Fruit fly (Drosophila melanogaster) whole organism, embryonic: Measurements from ENCODE around the gene witty.
A peak's percentile ranks its signal among the peaks of the same experiment; 100 is the strongest.

Source experiments
- ATbp ChIP-seq: fragments of 200-800 bp; sonication (Bioruptor generic); optimal IDR thresholded peaks from 2 replicates; lab custom pipeline; 2017; ENCODE audit warnings: missing biosample characterization, mild to moderate bottlenecking, missing genetic modification characterization, missing genetic modification reagents
- BEAF-32 ChIP-seq: fragments of 200-800 bp; sonication (Bioruptor generic); optimal IDR thresholded peaks from 3 replicates; lab custom pipeline; 2017; ENCODE audit warnings: missing biosample characterization, missing genetic modification characterization, mild to moderate bottlenecking, moderate library complexity, missing genetic modification reagents
- CG11093 ChIP-seq: fragments of 200-800 bp; sonication (Bioruptor generic); IDR thresholded peaks from 3 replicates; pipeline ENCODE4 v1.3.6; 2022; ENCODE audit warnings: missing biosample characterization, missing genetic modification characterization
- CG11398 ChIP-seq: fragments of 200-800 bp; sonication (Bioruptor generic); optimal IDR thresholded peaks from 2 replicates; lab custom pipeline; 2016; ENCODE audit warnings: missing biosample characterization, missing genetic modification characterization
- CG11723 ChIP-seq: fragments of 200-800 bp; sonication (Bioruptor generic); optimal IDR thresholded peaks from 2 replicates; lab custom pipeline; 2017; ENCODE audit warnings: missing biosample characterization, mild to moderate bottlenecking, missing genetic modification characterization
- CG12769 ChIP-seq: fragments of 200-800 bp; sonication (Bioruptor generic); optimal IDR thresholded peaks from 2 replicates; lab custom pipeline; 2019; ENCODE audit warnings: missing biosample characterization, mild to moderate bottlenecking, missing genetic modification characterization, moderate library complexity
- CG13775 ChIP-seq: fragments of 200-800 bp; sonication (Bioruptor generic); optimal IDR thresholded peaks from 3 replicates; lab custom pipeline; 2017; ENCODE audit warnings: missing biosample characterization, mild to moderate bottlenecking, missing genetic modification characterization
- CG15269 ChIP-seq: fragments of 200-800 bp; sonication (Bioruptor generic); optimal IDR thresholded peaks from 2 replicates; lab custom pipeline; 2018; ENCODE audit warnings: missing biosample characterization, mild to moderate bottlenecking, missing genetic modification characterization, moderate library complexity
- CG15601 ChIP-seq: fragments of 200-800 bp; sonication (Bioruptor generic); optimal IDR thresholded peaks from 3 replicates; lab custom pipeline; 2019; ENCODE audit warnings: missing biosample characterization, mild to moderate bottlenecking, missing genetic modification characterization, moderate library complexity
- CG17328 ChIP-seq: fragments of 200-800 bp; sonication (Bioruptor generic); IDR thresholded peaks from 2 replicates; pipeline ENCODE4 v1.3.6; 2022; ENCODE audit warnings: missing biosample characterization, missing genetic modification characterization
- CG17385 ChIP-seq: fragments of 200-800 bp; sonication (Bioruptor generic); optimal IDR thresholded peaks from 3 replicates; lab custom pipeline; 2018; ENCODE audit warnings: missing biosample characterization, mild to moderate bottlenecking, missing genetic modification characterization
- CG17568 ChIP-seq: fragments of 200-800 bp; sonication (Bioruptor generic); optimal IDR thresholded peaks from 2 replicates; lab custom pipeline; 2018; ENCODE audit warnings: missing biosample characterization, mild to moderate bottlenecking, missing genetic modification characterization, moderate library complexity
- CG30403 ChIP-seq: fragments of 200-800 bp; sonication (Bioruptor generic); optimal IDR thresholded peaks from 3 replicates; lab custom pipeline; 2016; ENCODE audit warnings: missing biosample characterization, missing genetic modification characterization
- CG31441 ChIP-seq: fragments of 200-800 bp; sonication (Bioruptor generic); IDR thresholded peaks from 2 replicates; pipeline ENCODE4 v1.3.6; 2022; ENCODE audit warnings: missing biosample characterization, missing genetic modification characterization
- CG3847 ChIP-seq: fragments of 200-800 bp; sonication (Bioruptor generic); IDR thresholded peaks from 2 replicates; pipeline ENCODE4 v1.3.6; 2022; ENCODE audit warnings: missing biosample characterization, missing genetic modification characterization
- CG3995 ChIP-seq: fragments of 200-800 bp; sonication (Bioruptor generic); optimal IDR thresholded peaks from 3 replicates; lab custom pipeline; 2016; ENCODE audit warnings: missing biosample characterization, missing genetic modification characterization
- CG4617 ChIP-seq: fragments of 200-800 bp; sonication (Bioruptor generic); optimal IDR thresholded peaks from 3 replicates; lab custom pipeline; 2016; ENCODE audit warnings: missing biosample characterization, missing genetic modification characterization, borderline replicate concordance
- CG6854 ChIP-seq: fragments of 200-800 bp; sonication (Bioruptor generic); optimal IDR thresholded peaks from 3 replicates; lab custom pipeline; 2017; ENCODE audit warnings: missing biosample characterization, mild to moderate bottlenecking, missing genetic modification characterization
- CG7556 ChIP-seq: fragments of 200-800 bp; sonication (Bioruptor generic); optimal IDR thresholded peaks from 2 replicates; lab custom pipeline; 2017; ENCODE audit warnings: missing biosample characterization, mild to moderate bottlenecking, missing genetic modification characterization
- CG7839 ChIP-seq: fragments of 200-800 bp; sonication (Bioruptor generic); optimal IDR thresholded peaks from 3 replicates; lab custom pipeline; 2018; ENCODE audit warnings: missing biosample characterization, mild to moderate bottlenecking, missing genetic modification characterization, moderate library complexity
- CG9932 ChIP-seq: fragments of 200-800 bp; sonication (Bioruptor generic); IDR thresholded peaks from 2 replicates; pipeline ENCODE4 v1.3.6; 2022; ENCODE audit warnings: missing biosample characterization, missing genetic modification characterization
- Chrac-16 ChIP-seq: fragments of 200-800 bp; sonication (Bioruptor generic); optimal IDR thresholded peaks from 3 replicates; lab custom pipeline; 2016; ENCODE audit warnings: missing biosample characterization, missing genetic modification characterization
- Dll ChIP-seq: fragments of 200-800 bp; sonication (Bioruptor generic); IDR thresholded peaks from 4 replicates; pipeline ENCODE4 v1.3.6; 2022; ENCODE audit warnings: missing biosample characterization, missing genetic modification characterization; ENCODE audit not compliant: partially characterized antibody
- Ets97D ChIP-seq: fragments of 200-800 bp; sonication (Bioruptor generic); optimal IDR thresholded peaks from 3 replicates; lab custom pipeline; 2016; ENCODE audit warnings: missing biosample characterization, missing genetic modification characterization
- HLH4C ChIP-seq: fragments of 200-800 bp; sonication (Bioruptor generic); IDR thresholded peaks from 3 replicates; pipeline ENCODE4 v1.3.6; 2022; ENCODE audit warnings: missing biosample characterization, missing genetic modification characterization; ENCODE audit not compliant: partially characterized antibody
- Hr51 ChIP-seq, 2 experiments: fragments of 200-800 bp; sonication (Bioruptor generic); optimal IDR thresholded peaks; 2 replicates in 1 of 2; 3 replicates in 1 of 2; lab custom pipeline; 2016 to 2018; ENCODE audit warnings: missing biosample characterization in 2 of 2, missing genetic modification characterization in 2 of 2, mild to moderate bottlenecking in 1 of 2, moderate library complexity in 1 of 2
- MESR4 ChIP-seq: fragments of 200-800 bp; sonication (Bioruptor generic); optimal IDR thresholded peaks from 2 replicates; lab custom pipeline; 2018; ENCODE audit warnings: missing biosample characterization, mild to moderate bottlenecking, missing genetic modification characterization, moderate library complexity
- Med ChIP-seq: fragments of 200-800 bp; sonication (Bioruptor generic); peaks from one replicate; lab custom pipeline; 2016; ENCODE audit warnings: missing biosample characterization, missing genetic modification characterization, mild to moderate bottlenecking, inconsistent platforms, moderate library complexity
- Opbp ChIP-seq: fragments of 200-800 bp; sonication (Bioruptor generic); IDR thresholded peaks from 3 replicates; pipeline ENCODE4 v1.3.6; 2022; ENCODE audit warnings: missing biosample characterization, missing genetic modification characterization; ENCODE audit not compliant: partially characterized antibody
- Sin3A ChIP-seq: fragments of >200 bp; optimal IDR thresholded peaks from 2 replicates; lab custom pipeline; 2018
- Six4 ChIP-seq: fragments of 200-800 bp; sonication (Bioruptor generic); optimal IDR thresholded peaks from 2 replicates; lab custom pipeline; 2016; ENCODE audit warnings: missing biosample characterization, missing genetic modification characterization
- Sox100B ChIP-seq: fragments of 200-800 bp; sonication (Bioruptor generic); optimal IDR thresholded peaks from 3 replicates; lab custom pipeline; 2018; ENCODE audit warnings: missing biosample characterization, mild to moderate bottlenecking, missing genetic modification characterization
- Sry-δ ChIP-seq: fragments of 200-800 bp; sonication (Bioruptor generic); optimal IDR thresholded peaks from 2 replicates; lab custom pipeline; 2016; ENCODE audit warnings: missing biosample characterization, missing genetic modification characterization
- bbx ChIP-seq: fragments of 200-800 bp; sonication (Bioruptor generic); IDR thresholded peaks from 2 replicates; pipeline ENCODE4 v1.3.6; 2022; ENCODE audit warnings: missing biosample characterization, missing genetic modification characterization; ENCODE audit not compliant: partially characterized antibody
- bowl ChIP-seq: fragments of 200-800 bp; sonication (Bioruptor generic); IDR thresholded peaks from 2 replicates; pipeline ENCODE4 v1.3.6; 2022; ENCODE audit warnings: missing biosample characterization, missing genetic modification characterization
- bsh ChIP-seq, 2 experiments: fragments of 200-800 bp; sonication (Bioruptor generic); optimal IDR thresholded peaks; 2 replicates each; lab custom pipeline; 2017 to 2018; ENCODE audit warnings: mild to moderate bottlenecking in 2 of 2, missing biosample characterization in 2 of 2, missing genetic modification characterization in 2 of 2, moderate library complexity in 1 of 2
- dmrt11E ChIP-seq: fragments of 200-800 bp; sonication (Bioruptor generic); optimal IDR thresholded peaks from 3 replicates; lab custom pipeline; 2018; ENCODE audit warnings: missing biosample characterization, mild to moderate bottlenecking, missing genetic modification characterization, moderate library complexity
- dysf ChIP-seq: fragments of 200-800 bp; sonication (Bioruptor generic); IDR thresholded peaks from 3 replicates; pipeline ENCODE4 v1.3.6; 2022; ENCODE audit warnings: missing biosample characterization, missing genetic modification characterization
- fd96Cb ChIP-seq: fragments of 200-800 bp; sonication (Bioruptor generic); optimal IDR thresholded peaks from 2 replicates; lab custom pipeline; 2018; ENCODE audit warnings: missing biosample characterization, mild to moderate bottlenecking, missing genetic modification characterization, moderate library complexity
- fu2 ChIP-seq: fragments of 200-800 bp; sonication (Bioruptor generic); optimal IDR thresholded peaks from 2 replicates; lab custom pipeline; 2016; ENCODE audit warnings: missing biosample characterization, missing genetic modification characterization
- gro ChIP-seq: fragments of 200-800 bp; sonication (Bioruptor generic); optimal IDR thresholded peaks from 2 replicates; lab custom pipeline; 2016; ENCODE audit warnings: missing biosample characterization, missing genetic modification characterization
- kah ChIP-seq: fragments of 200-800 bp; sonication (Bioruptor generic); optimal IDR thresholded peaks from 2 replicates; lab custom pipeline; 2018; ENCODE audit warnings: missing biosample characterization, mild to moderate bottlenecking, missing genetic modification characterization
- kni ChIP-seq: fragments of 200-800 bp; sonication (Bioruptor generic); optimal IDR thresholded peaks from 3 replicates; lab custom pipeline; 2017; ENCODE audit warnings: mild to moderate bottlenecking, missing biosample characterization, missing genetic modification reagents, missing genetic modification characterization
- peb ChIP-seq: fragments of 200-800 bp; sonication (Bioruptor generic); IDR thresholded peaks from 2 replicates; pipeline ENCODE4 v1.3.6; 2022; ENCODE audit warnings: missing biosample characterization, missing genetic modification characterization
- prd ChIP-seq, 3 experiments: fragments of >200 bp in 2 of 3; fragments of 200-800 bp in 1 of 3; sonication (Bioruptor generic) in 1 of 3; optimal IDR thresholded peaks in 2 of 3; IDR thresholded peaks in 1 of 3; 2 replicates in 2 of 3; 3 replicates in 1 of 3; pipeline versions ENCODE4 v1.3.6 to Lab custom; 2017 to 2022; ENCODE audit warnings: missing biosample characterization in 1 of 3, missing genetic modification characterization in 1 of 3
- seq ChIP-seq: fragments of 200-800 bp; sonication (Bioruptor generic); IDR thresholded peaks from 2 replicates; pipeline ENCODE4 v1.3.6; 2022; ENCODE audit warnings: missing biosample characterization, missing genetic modification characterization

The witty gene

DNA sequence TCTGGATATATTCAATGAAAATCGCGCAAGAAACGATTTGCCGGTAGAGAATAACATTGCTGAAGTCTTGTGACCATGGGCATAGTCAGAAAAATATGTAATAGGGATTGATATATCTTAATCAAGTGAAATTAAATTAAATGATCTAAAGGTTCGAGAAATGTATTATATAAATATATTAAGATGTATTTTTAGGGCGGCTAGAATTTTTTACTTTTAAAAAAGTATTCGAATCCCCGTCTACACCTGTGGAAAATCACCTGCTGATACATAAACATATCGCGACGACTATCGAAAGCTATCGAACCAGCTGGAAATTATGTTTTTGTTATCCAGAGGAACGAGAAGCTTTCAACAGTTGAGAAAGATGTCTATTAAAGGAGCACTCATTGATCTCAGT is 38.6 kb downstream of the witty start, which contains the start of the genes CG13390 and CG17294 (continued):
- peak; percentile 78 for TF ChIP-seq CG11398 (GFP tag; lab: Kevin White, UChicago)
- TF ChIP-seq CG17328 (GFP tag; lab: Robert Waterston, UW): peak; percentile 100
- peak; percentile 100 for TF ChIP-seq CG6854
- peak; percentile 99 for TF ChIP-seq bowl (GFP tag; lab: Robert Waterston, UW)

DNA sequence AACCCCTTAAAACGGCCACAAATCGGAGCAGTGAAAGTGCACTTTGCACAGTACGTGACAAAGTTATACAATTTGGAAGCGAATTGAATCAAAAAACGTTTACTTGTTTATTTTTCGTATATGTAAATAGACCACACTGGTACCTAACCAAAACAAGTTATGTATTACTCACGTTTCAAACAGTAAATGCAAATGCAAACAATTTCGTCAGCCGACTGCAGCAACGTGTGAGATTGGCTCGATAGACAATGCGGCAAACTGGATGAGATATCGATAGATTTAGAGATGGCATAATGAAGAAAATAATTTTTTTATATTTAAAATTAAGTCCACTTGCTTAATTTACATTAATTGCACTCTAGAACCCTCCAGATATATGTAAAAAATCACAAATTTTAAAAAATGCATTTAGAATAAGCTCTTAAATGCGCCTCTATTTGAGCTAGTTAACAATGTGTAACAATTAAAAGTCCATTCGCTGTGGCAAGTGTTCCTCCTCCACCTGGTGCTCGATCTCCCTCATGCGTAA is 43.5 kb downstream of the witty start, which contains the start of gene AlaRS:
Gene AlaRS, minus strand, starts transcription at position 257 of the 529 bp plus-strand sequence.
- TF ChIP-seq Ets97D (GFP tag; lab: Kevin White, UChicago): peak; percentile 10
- TF ChIP-seq CG11723: peak; percentile 22
- peak; percentile 44 for TF ChIP-seq ATbp (GFP tag; lab: Kevin White, UChicago)
- TF ChIP-seq CG9932 (GFP tag; lab: Robert Waterston, UW): peak; percentile 49
- TF ChIP-seq CG17568 (GFP tag; lab: Kevin White, UChicago): peak; percentile 29
- peak; percentile 22 for TF ChIP-seq gro (GFP tag; lab: Kevin White, UChicago)
- peak; percentile 58 for TF ChIP-seq CG30403 (GFP tag; lab: Kevin White, UChicago)
- TF ChIP-seq kni (GFP tag; lab: Kevin White, UChicago): peak; percentile 58
- TF ChIP-seq Dll (GFP tag; lab: Robert Waterston, UW): peak; percentile 79
- peak; percentile 75 for TF ChIP-seq Med (GFP tag; lab: Kevin White, UChicago)
- no peak for TF ChIP-seq prd (optimal IDR thresholded peaks at IDR 0.05; lab: Kevin White, UChicago)
- TF ChIP-seq prd (GFP tag; IDR thresholded peaks at IDR 0.05; lab: Robert Waterston, UW): 0 out of 3 replicates have a peak, but pooled peaks have one; percentile 7
- peak; percentile 8 to 35 for TF ChIP-seq bsh (GFP tag; optimal IDR thresholded peaks at IDR 0.05; lab: Kevin White, UChicago)
- no peak for TF ChIP-seq CG11093 (GFP tag; lab: Robert Waterston, UW)
- peak; percentile 46 for TF ChIP-seq CG7839
- TF ChIP-seq dysf (GFP tag; lab: Robert Waterston, UW): no peak; the same call in 2 of the 3 replicates
- TF ChIP-seq bbx (GFP tag; lab: Robert Waterston, UW): peak; percentile 57; the same call in 1 of the 2 replicates
- peak; percentile 18 for TF ChIP-seq Six4 (GFP tag; lab: Kevin White, UChicago)
- TF ChIP-seq MESR4 (GFP tag; lab: Kevin White, UChicago): peak; percentile 77
- no peak for TF ChIP-seq fd96Cb (tag; lab: Kevin White, UChicago)
- TF ChIP-seq CG7556 (GFP tag; lab: Kevin White, UChicago): peak; percentile 56
- peak in 1 of 2 experiments; percentile 46 for TF ChIP-seq Hr51 (GFP tag; optimal IDR thresholded peaks at IDR 0.05; lab: Kevin White, UChicago)
- TF ChIP-seq BEAF-32: peak; percentile 70
- TF ChIP-seq dmrt11E (tag; lab: Kevin White, UChicago): peak; percentile 40
- TF ChIP-seq CG3847 (GFP tag; lab: Robert Waterston, UW): 0 out of 2 replicates have a peak, but pooled peaks have one; percentile 9
- TF ChIP-seq HLH4C (GFP tag; lab: Robert Waterston, UW): peak; percentile 66
- TF ChIP-seq CG3995: peak; percentile 13
- TF ChIP-seq CG15601: peak; percentile 16
- TF ChIP-seq CG17385 (GFP tag; lab: Kevin White, UChicago): peak; percentile 37
- peak; percentile 3 for TF ChIP-seq Sin3A (lab: Kevin White, UChicago)
- peak; percentile 50; the same call in 1 of the 3 replicates for TF ChIP-seq Opbp (GFP tag; lab: Robert Waterston, UW)
- peak; percentile 26 for TF ChIP-seq Sox100B (GFP tag; lab: Kevin White, UChicago)
- TF ChIP-seq seq (GFP tag; lab: Robert Waterston, UW): no peak
- TF ChIP-seq peb: no peak
- peak; percentile 16 for TF ChIP-seq Chrac-16
- peak; percentile 71 for TF ChIP-seq Sry-δ
- TF ChIP-seq CG13775 (GFP tag; lab: Kevin White, UChicago): peak; percentile 44
- TF ChIP-seq kah (GFP tag; lab: Kevin White, UChicago): no peak
- TF ChIP-seq CG15269 (tag; lab: Kevin White, UChicago): peak; percentile 39
- TF ChIP-seq CG4617 (GFP tag; lab: Kevin White, UChicago): peak; percentile 47
- no peak for TF ChIP-seq CG12769 (tag; lab: Kevin White, UChicago)
- peak; percentile 49; the same call in 1 of the 2 replicates for TF ChIP-seq CG31441 (GFP tag; lab: Robert Waterston, UW)
- no peak for TF ChIP-seq fu2
